Worm (Caenorhabditis elegans): ENCODE data around the gene faah-4.
A peak's percentile ranks its signal among the peaks of the same experiment; 100 is the strongest.

faah-4 gene

DNA sequence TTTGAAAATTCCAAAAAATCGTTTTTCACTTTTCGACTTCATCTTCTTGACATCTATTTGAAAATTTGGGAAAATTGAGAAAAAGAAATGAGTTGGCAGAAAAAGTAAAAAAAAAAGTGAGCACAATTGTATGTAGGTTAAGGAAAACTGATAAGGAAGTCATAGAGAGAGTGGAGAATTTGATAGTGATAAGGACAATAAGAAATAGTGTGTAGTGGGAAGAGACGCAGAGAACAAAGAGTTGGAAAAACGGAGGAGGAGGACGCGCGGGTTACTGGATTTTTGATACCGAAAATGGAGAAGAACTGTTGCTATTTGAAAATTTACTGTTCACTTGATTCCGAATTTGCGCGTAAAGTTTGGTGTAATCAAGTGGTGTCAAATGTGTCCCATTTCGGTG, 30.9 kb downstream of the faah-4 start, which contains the start of gene Y56A3A.6:
Y56A3A.6 (minus strand) TSS at position 53 of the 400 bp plus-strand sequence.
- TF ChIP-seq dve-1 (tag; optimal IDR thresholded peaks at IDR 0.05; ENCODE audit: insufficient read depth) (peak; percentile 48), hmg-1.1 (GFP tag; IDR thresholded peaks at IDR 0.05) (no peak), daf-16 (GFP tag; optimal IDR thresholded peaks at IDR 0.05) (no peak), daf-16 (tag; optimal IDR thresholded peaks at IDR 0.05) (peak; percentile 39), F44E2.7 (GFP tag; IDR thresholded peaks at IDR 0.05) (no peak), dmd-6 (GFP tag; IDR thresholded peaks at IDR 0.05) (0 out of 2 replicates have a peak, but pooled peaks have one; percentile 9), ctbp-1 (GFP tag; IDR thresholded peaks at IDR 0.05) (no peak), nhr-11 (tag; optimal IDR thresholded peaks at IDR 0.05) (no peak), dpl-1 (GFP tag; optimal IDR thresholded peaks at IDR 0.05) (no peak), hlh-11 (tag; optimal IDR thresholded peaks at IDR 0.05) (peak; percentile 8), nhr-28 (tag; optimal IDR thresholded peaks at IDR 0.05) (peak; percentile 62), zag-1 (tag; optimal IDR thresholded peaks at IDR 0.05) (no peak), attf-4 (tag; optimal IDR thresholded peaks at IDR 0.05) (no peak), pqm-1 (tag; optimal IDR thresholded peaks at IDR 0.05) (peak; percentile 87), Y48G9A.11 (GFP tag; IDR thresholded peaks at IDR 0.05) (no peak), cey-2 (tag; optimal IDR thresholded peaks at IDR 0.05; ENCODE audit: borderline replicate concordance, insufficient read depth) (no peak), zip-11 (GFP tag; IDR thresholded peaks at IDR 0.05) (no peak), ces-1 (GFP tag; optimal IDR thresholded peaks at IDR 0.05) (no peak), gei-8 (GFP tag; optimal IDR thresholded peaks at IDR 0.05) (no peak), tag-97 (GFP tag; IDR thresholded peaks at IDR 0.05) (no peak), lim-7 (GFP tag; IDR thresholded peaks at IDR 0.05) (no peak)

DNA sequence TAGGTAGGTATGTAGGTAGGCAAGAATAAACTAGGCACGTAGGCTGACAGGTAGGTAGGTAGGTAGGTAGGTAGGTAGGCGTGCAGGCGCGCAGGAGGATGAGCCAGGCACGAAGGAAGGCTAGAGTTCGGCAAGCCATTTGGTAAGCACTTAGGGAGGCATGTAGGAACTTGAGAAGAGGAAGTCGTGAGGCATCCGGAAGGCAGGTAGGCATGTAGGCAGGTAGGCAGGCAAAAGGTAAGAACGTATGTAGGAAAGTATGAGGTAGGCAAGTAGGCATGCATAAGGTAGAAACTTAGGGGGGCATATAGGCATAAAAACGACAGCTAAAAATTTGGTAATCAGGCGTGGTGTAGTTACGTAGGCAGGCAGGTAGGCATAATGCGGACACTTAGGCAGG, 33.5 kb downstream of the faah-4 start:
- TF ChIP-seq F26F4.8 (GFP tag; conservative IDR thresholded peaks at IDR 0.05) (0 out of 2 replicates have a peak, but pooled peaks have one; percentile 28), mdt-29 (GFP tag; IDR thresholded peaks at IDR 0.05) (no peak), D1046.2 (GFP tag; IDR thresholded peaks at IDR 0.05) (0 out of 2 replicates have a peak, but pooled peaks have one; percentile 32), dmd-8 (GFP tag; IDR thresholded peaks at IDR 0.05) (peak; percentile 55; the same call in 1 of the 2 replicates), unc-62 (GFP tag; optimal IDR thresholded peaks at IDR 0.05 in 1 of 2) (peak in 1 of 2 experiments; percentile 79), unc-62 (tag; optimal IDR thresholded peaks at IDR 0.05) (no peak)

DNA sequence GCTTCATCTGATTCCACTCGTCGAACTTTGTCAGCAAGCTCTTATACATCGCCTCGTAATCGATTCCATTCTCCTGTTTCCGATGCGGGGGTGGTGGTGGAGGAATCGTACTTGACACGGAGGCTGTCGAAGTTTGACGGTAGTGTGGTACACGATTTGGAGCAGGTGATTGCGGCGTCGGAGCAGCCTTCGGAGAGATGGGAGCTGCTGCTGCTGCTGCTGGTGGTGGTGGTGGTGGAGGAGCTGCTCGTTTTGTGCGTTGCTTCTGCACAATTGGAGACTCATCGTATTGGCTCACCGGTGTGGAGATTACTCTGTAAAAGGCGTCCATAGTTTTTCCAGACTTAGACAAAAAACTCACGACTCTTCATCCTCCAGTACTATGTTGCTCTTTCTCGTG, 35.4 kb downstream of the faah-4 start:
- TF ChIP-seq dmd-8 (GFP tag; IDR thresholded peaks at IDR 0.05) (no peak), gei-8 (GFP tag; optimal IDR thresholded peaks at IDR 0.05) (no peak), pha-4 (GFP tag; IDR thresholded peaks at IDR 0.05) (peak; percentile 25; the same call in 1 of the 2 replicates), pha-4 (tag; optimal IDR thresholded peaks at IDR 0.05) (no peak), ceh-62 (tag; optimal IDR thresholded peaks at IDR 0.05) (no peak), zfp-2 (tag; optimal IDR thresholded peaks at IDR 0.05) (no peak), lin-1 (GFP tag; IDR thresholded peaks at IDR 0.05) (no peak), set-16 (GFP tag; IDR thresholded peaks at IDR 0.05) (peak; percentile 81), unc-62 (GFP tag; optimal IDR thresholded peaks at IDR 0.05 in 1 of 2) (no peak), unc-62 (tag; optimal IDR thresholded peaks at IDR 0.05) (no peak), mdt-29 (GFP tag; IDR thresholded peaks at IDR 0.05) (no peak)

DNA sequence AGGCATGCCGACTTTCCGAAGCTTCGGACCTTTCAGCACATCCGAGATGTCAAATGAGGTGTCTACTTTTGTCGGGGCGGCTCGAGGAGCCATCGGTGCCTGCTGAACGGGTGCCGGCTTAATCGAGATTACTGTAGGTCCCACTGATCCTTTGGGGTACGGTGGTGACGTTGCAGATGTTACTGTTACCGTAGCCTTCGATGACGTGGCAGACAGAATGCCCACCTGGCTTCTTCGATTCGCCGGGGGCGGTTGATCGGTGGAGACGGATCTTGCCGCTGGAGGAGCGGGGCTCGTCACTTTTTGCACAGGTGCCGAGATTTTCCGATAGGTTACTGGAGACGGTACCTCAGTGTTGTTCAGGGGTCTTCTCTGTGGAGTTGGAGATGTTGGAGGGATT, 38.1 kb downstream of the faah-4 start:
- TF ChIP-seq set-16 (GFP tag; IDR thresholded peaks at IDR 0.05), result peak; percentile 75; the same call in 1 of the 2 replicates
- TF ChIP-seq F26F4.8 (GFP tag; conservative IDR thresholded peaks at IDR 0.05), result no peak

DNA sequence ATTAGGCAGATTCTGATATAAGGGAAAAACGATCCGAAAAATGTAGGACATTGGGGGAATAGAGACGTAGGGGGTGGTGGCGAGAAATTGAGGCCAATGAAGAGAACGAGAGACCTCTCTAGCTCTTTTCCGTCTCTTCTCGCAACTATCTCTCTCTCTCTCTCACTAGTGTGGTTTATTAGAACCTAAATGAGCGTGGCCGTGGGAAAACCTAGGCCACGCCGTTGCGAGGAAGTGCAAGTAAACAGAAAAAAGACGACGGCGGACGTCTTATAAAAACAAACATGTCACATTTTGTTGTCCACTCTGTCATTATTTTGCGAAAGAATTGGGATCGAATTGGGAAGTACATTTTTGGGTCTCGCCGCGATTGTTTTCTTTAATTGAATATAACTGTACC, 39.7 kb downstream of the faah-4 start:
- TF ChIP-seq cey-2 (tag; optimal IDR thresholded peaks at IDR 0.05; ENCODE audit: borderline replicate concordance, insufficient read depth) (no peak), daf-16 (GFP tag; optimal IDR thresholded peaks at IDR 0.05) (peak; percentile 40 to 88), daf-16 (tag; optimal IDR thresholded peaks at IDR 0.05) (peak; percentile 99), madf-9 (GFP tag; conservative IDR thresholded peaks at IDR 0.05) (peak; percentile 65), aly-2 (tag; optimal IDR thresholded peaks at IDR 0.05) (no peak), sdz-12 (GFP tag; optimal IDR thresholded peaks at IDR 0.05) (no peak), Y75B8A.6 (GFP tag; IDR thresholded peaks at IDR 0.05) (no peak), fos-1 (tag; optimal IDR thresholded peaks at IDR 0.05) (no peak), nhr-42 (GFP tag; IDR thresholded peaks at IDR 0.05) (no peak), zag-1 (tag; optimal IDR thresholded peaks at IDR 0.05) (no peak), mes-2 (tag; optimal IDR thresholded peaks at IDR 0.05; ENCODE audit: poor library complexity, severe bottlenecking) (peak; percentile 97), lin-29 (GFP tag; IDR thresholded peaks at IDR 0.05) (no peak), spr-3 (GFP tag; optimal IDR thresholded peaks at IDR 0.05) (peak; percentile 43), attf-4 (tag; optimal IDR thresholded peaks at IDR 0.05) (no peak), ceh-20 (GFP tag; IDR thresholded peaks at IDR 0.05) (no peak), nhr-237 (tag; optimal IDR thresholded peaks at IDR 0.05) (peak; percentile 3), aha-1 (tag) (no peak)
